Worm (Caenorhabditis elegans) whole organism, L4 larva: ENCODE measurements around the gene Y44A6D.6.

Experiments used
- F10B5.3 ChIP-seq: sonication (generic microtip); optimal IDR thresholded peaks from 2 replicates; lab custom pipeline; 2016; ENCODE audit warnings: mild to moderate bottlenecking, missing genetic modification characterization, missing compliant biosample characterization
- F26F4.8 ChIP-seq: fragments of 200-800 bp; sonication (Bioruptor generic); conservative IDR thresholded peaks from 2 replicates; pipeline ENCODE4 v1.3.6; 2022; ENCODE audit warnings: missing genetic modification characterization, missing compliant biosample characterization
- F44E2.7 ChIP-seq: fragments of 200-800 bp; sonication (Bioruptor generic); IDR thresholded peaks from 2 replicates; pipeline ENCODE4 v2.1.2; 2022; ENCODE audit warnings: missing genetic modification characterization, missing compliant biosample characterization
- aha-1 ChIP-seq: fragments of 150-350 bp; peaks from one replicate; lab custom pipeline; 2014; ENCODE audit warnings: missing biosample characterization, missing genetic modification characterization
- arid-1 ChIP-seq: fragments of 200-800 bp; sonication (Bioruptor generic); conservative IDR thresholded peaks from 2 replicates; pipeline ENCODE4 v1.3.6; 2022; ENCODE audit warnings: missing genetic modification reagents, missing genetic modification characterization, missing compliant biosample characterization
- attf-4 ChIP-seq: sonication (generic microtip); optimal IDR thresholded peaks from 3 replicates; lab custom pipeline; 2017; ENCODE audit warnings: missing biosample characterization, missing genetic modification characterization
- ceh-28 ChIP-seq: fragments of 150-350 bp; optimal IDR thresholded peaks from 2 replicates; lab custom pipeline; 2014; ENCODE audit warnings: missing biosample characterization, missing genetic modification reagents, missing genetic modification characterization
- ceh-44 ChIP-seq: fragments of 200-800 bp; sonication (Bioruptor generic); IDR thresholded peaks from 2 replicates; pipeline ENCODE4 v1.3.6; 2022; ENCODE audit warnings: missing genetic modification reagents, missing genetic modification characterization, missing compliant biosample characterization
- ceh-82 ChIP-seq: sonication (generic microtip); optimal IDR thresholded peaks from 2 replicates; lab custom pipeline; 2017; ENCODE audit warnings: missing biosample characterization, missing genetic modification characterization
- ces-1 ChIP-seq: fragments of 150-350 bp; sonication (generic microtip); optimal IDR thresholded peaks from 4 replicates; lab custom pipeline; 2014; ENCODE audit warnings: missing biosample characterization, missing genetic modification reagents, missing genetic modification characterization
- cey-2 ChIP-seq: sonication (generic microtip); optimal IDR thresholded peaks from 3 replicates; lab custom pipeline; 2017; ENCODE audit warnings: missing genetic modification characterization, mild to moderate bottlenecking, missing compliant biosample characterization, antibody characterized with exemption, borderline replicate concordance; ENCODE audit not compliant: insufficient read depth
- daf-12 ChIP-seq: fragments of 150-350 bp; optimal IDR thresholded peaks from 2 replicates; lab custom pipeline; 2014; ENCODE audit warnings: missing biosample characterization, missing genetic modification reagents, missing genetic modification characterization
- daf-16 ChIP-seq, 3 experiments: sonication (generic microtip); optimal IDR thresholded peaks; 2 replicates each; lab custom pipeline; 2016 to 2017; ENCODE audit warnings: missing genetic modification characterization in 3 of 3, missing genetic modification reagents in 3 of 3, mild to moderate bottlenecking in 2 of 3, missing compliant biosample characterization in 2 of 3, missing biosample characterization in 1 of 3, moderate library complexity in 1 of 3
- daf-19 ChIP-seq: fragments of 200-800 bp; sonication (Bioruptor generic); conservative IDR thresholded peaks from 2 replicates; pipeline ENCODE4 v1.3.6; 2022; ENCODE audit warnings: missing genetic modification characterization, missing compliant biosample characterization
- dmd-6 ChIP-seq: fragments of 200-800 bp; sonication (Bioruptor generic); IDR thresholded peaks from 2 replicates; pipeline ENCODE4 v1.3.6; 2022; ENCODE audit warnings: missing genetic modification reagents, missing genetic modification characterization, missing compliant biosample characterization
- egl-27 ChIP-seq: sonication (generic microtip); optimal IDR thresholded peaks from 3 replicates; lab custom pipeline; 2017; ENCODE audit warnings: missing biosample characterization, missing genetic modification reagents, missing genetic modification characterization
- fos-1 ChIP-seq: fragments of 150-350 bp; optimal IDR thresholded peaks from 2 replicates; lab custom pipeline; 2014; ENCODE audit warnings: missing biosample characterization, missing genetic modification characterization
- gei-8 ChIP-seq: fragments of 200-800 bp; sonication (Bioruptor generic); optimal IDR thresholded peaks from 2 replicates; lab custom pipeline; 2018; ENCODE audit warnings: mild to moderate bottlenecking, missing genetic modification characterization, missing compliant biosample characterization
- hif-1 ChIP-seq, 2 experiments: sonication (generic microtip); optimal IDR thresholded peaks; 2 replicates each; lab custom pipeline; 2016 to 2017; ENCODE audit warnings: missing compliant biosample characterization in 2 of 2, missing genetic modification characterization in 2 of 2, missing genetic modification reagents in 2 of 2, missing genotype in 2 of 2, mild to moderate bottlenecking in 1 of 2
- hlh-11 ChIP-seq: fragments of 200-800 bp; sonication (Bioruptor generic); optimal IDR thresholded peaks from 2 replicates; lab custom pipeline; 2018; ENCODE audit warnings: mild to moderate bottlenecking, missing genetic modification characterization, missing compliant biosample characterization
- hlh-30 ChIP-seq: sonication (generic microtip); optimal IDR thresholded peaks from 2 replicates; lab custom pipeline; 2017; ENCODE audit warnings: antibody characterized with exemption, mild to moderate bottlenecking, missing genetic modification characterization, missing compliant biosample characterization; ENCODE audit not compliant: insufficient read depth
- lin-1 ChIP-seq: fragments of 200-800 bp; sonication (Bioruptor generic); IDR thresholded peaks from 2 replicates; pipeline ENCODE4 v1.3.6; 2022; ENCODE audit warnings: missing genetic modification reagents, missing genetic modification characterization, missing compliant biosample characterization
- lin-38 ChIP-seq: fragments of 200-800 bp; sonication (Bioruptor generic); IDR thresholded peaks from 2 replicates; pipeline ENCODE4 v1.3.6; 2022; ENCODE audit warnings: missing genetic modification reagents, missing genetic modification characterization, missing compliant biosample characterization
- lir-3 ChIP-seq: sonication (generic microtip); optimal IDR thresholded peaks from 2 replicates; lab custom pipeline; 2016; ENCODE audit warnings: mild to moderate bottlenecking, missing genetic modification characterization, missing compliant biosample characterization
- lsy-2 ChIP-seq, 2 experiments: fragments of 150-350 bp in 1 of 2; sonication (generic microtip) in 1 of 2; optimal IDR thresholded peaks; 2 replicates each; lab custom pipeline; 2014 to 2017; ENCODE audit warnings: missing biosample characterization in 2 of 2, missing genetic modification characterization in 2 of 2
- madf-9 ChIP-seq: fragments of 200-800 bp; sonication (Bioruptor generic); conservative IDR thresholded peaks from 2 replicates; pipeline ENCODE4 v1.3.6; 2022; ENCODE audit warnings: missing genetic modification reagents, missing genetic modification characterization, missing compliant biosample characterization
- mdl-1 ChIP-seq, 2 experiments: fragments of 150-350 bp in 1 of 2; sonication (generic microtip) in 1 of 2; optimal IDR thresholded peaks; 2 replicates each; lab custom pipeline; 2014 to 2017; ENCODE audit warnings: missing biosample characterization in 2 of 2, missing genetic modification characterization in 2 of 2
- mdt-29 ChIP-seq: fragments of 200-800 bp; sonication (Bioruptor generic); IDR thresholded peaks from 2 replicates; pipeline ENCODE4 v1.3.6; 2022; ENCODE audit warnings: missing genetic modification reagents, missing genetic modification characterization, missing compliant biosample characterization
- mep-1 ChIP-seq: fragments of 150-350 bp; sonication (generic microtip); optimal IDR thresholded peaks from 3 replicates; lab custom pipeline; 2014; ENCODE audit warnings: missing biosample characterization, missing genetic modification characterization
- mes-2 ChIP-seq: sonication (generic microtip); optimal IDR thresholded peaks from 2 replicates; lab custom pipeline; 2016; ENCODE audit warnings: missing genotype, mild to moderate bottlenecking, missing genetic modification characterization, missing compliant biosample characterization; ENCODE audit not compliant: poor library complexity, severe bottlenecking
- mxl-2 ChIP-seq: fragments of 200-800 bp; sonication (Bioruptor generic); conservative IDR thresholded peaks from 2 replicates; pipeline ENCODE4 v1.3.6; 2022; ENCODE audit warnings: missing genetic modification reagents, missing genetic modification characterization, missing compliant biosample characterization
- nhr-102 ChIP-seq: sonication (generic microtip); optimal IDR thresholded peaks from 2 replicates; lab custom pipeline; 2016; ENCODE audit warnings: mild to moderate bottlenecking, missing genetic modification characterization, moderate library complexity, missing compliant biosample characterization
- nhr-11 ChIP-seq: fragments of 150-350 bp; optimal IDR thresholded peaks from 2 replicates; lab custom pipeline; 2014; ENCODE audit warnings: missing biosample characterization, missing genetic modification characterization
- nhr-6 ChIP-seq: fragments of 150-350 bp; optimal IDR thresholded peaks from 2 replicates; lab custom pipeline; 2014; ENCODE audit warnings: missing biosample characterization, missing genetic modification characterization
- nhr-77 ChIP-seq: fragments of 150-350 bp; optimal IDR thresholded peaks from 2 replicates; lab custom pipeline; 2014; ENCODE audit warnings: missing biosample characterization, missing genetic modification characterization
- pha-4 ChIP-seq, 2 experiments: fragments of 150-350 bp in 1 of 2; fragments of 200-800 bp in 1 of 2; sonication (Bioruptor generic) in 1 of 2; IDR thresholded peaks in 1 of 2; optimal IDR thresholded peaks in 1 of 2; 2 replicates each; pipeline versions ENCODE4 v1.3.6 to Lab custom; 2014 to 2022; ENCODE audit warnings: missing genetic modification characterization in 2 of 2, missing genetic modification reagents in 2 of 2, missing biosample characterization in 1 of 2, missing compliant biosample characterization in 1 of 2
- rbr-2 ChIP-seq: sonication (generic microtip); optimal IDR thresholded peaks from 2 replicates; lab custom pipeline; 2016; ENCODE audit warnings: missing genotype, missing genetic modification characterization, missing compliant biosample characterization
- snpc-4 ChIP-seq: fragments of 150-350 bp; optimal IDR thresholded peaks from 2 replicates; lab custom pipeline; 2014; ENCODE audit warnings: missing biosample characterization, missing genetic modification characterization
- unc-130 ChIP-seq: sonication (generic microtip); optimal IDR thresholded peaks from 2 replicates; lab custom pipeline; 2016; ENCODE audit warnings: missing genetic modification reagents, missing genetic modification characterization, missing compliant biosample characterization
- vab-7 ChIP-seq: fragments of 200-800 bp; sonication (Bioruptor generic); IDR thresholded peaks from 2 replicates; pipeline ENCODE4 v1.3.6; 2022; ENCODE audit warnings: missing genetic modification reagents, missing genetic modification characterization, missing compliant biosample characterization
- zag-1 ChIP-seq: fragments of 150-350 bp; optimal IDR thresholded peaks from 2 replicates; lab custom pipeline; 2014; ENCODE audit warnings: missing biosample characterization, missing genetic modification characterization
- zfp-3 ChIP-seq: fragments of 200-800 bp; sonication (Bioruptor generic); conservative IDR thresholded peaks from 2 replicates; pipeline ENCODE4 v1.3.6; 2022; ENCODE audit warnings: missing genetic modification reagents, missing genetic modification characterization, missing compliant biosample characterization
- ztf-7 ChIP-seq: fragments of 150-350 bp; optimal IDR thresholded peaks from 2 replicates; lab custom pipeline; 2014; ENCODE audit warnings: missing biosample characterization, missing genetic modification characterization

Y44A6D.6 gene

ce11 chrV:20832554-20832963 lies 25.4 kb downstream of the Y44A6D.6 start:
- TF ChIP-seq ceh-44 (no peak), pha-4 (GFP tag; IDR thresholded peaks at IDR 0.05; lab: Robert Waterston, UW) (no peak), pha-4 (tag; optimal IDR thresholded peaks at IDR 0.05; lab: Kevin White, UChicago) (no peak), F10B5.3 (tag; lab: Kevin White, UChicago) (no peak), vab-7 (GFP tag; lab: Robert Waterston, UW) (0 out of 2 replicates have a peak, but pooled peaks have one; percentile 9), nhr-11 (tag; lab: Kevin White, UChicago) (no peak), attf-4 (tag; lab: Kevin White, UChicago) (no peak), ztf-7 (tag; lab: Kevin White, UChicago) (no peak), zag-1 (tag; lab: Kevin White, UChicago) (no peak), F44E2.7 (GFP tag; lab: Robert Waterston, UW) (no peak), ces-1 (no peak), ceh-82 (no peak), unc-130 (GFP tag; lab: Kevin White, UChicago) (no peak), rbr-2 (tag; lab: Kevin White, UChicago) (no peak), ceh-28 (tag; lab: Kevin White, UChicago) (no peak), cey-2 (tag; lab: Kevin White, UChicago) (no peak), hif-1 (tag; optimal IDR thresholded peaks at IDR 0.05; lab: Kevin White, UChicago) (peak in 1 of 2 experiments; percentile 64), dmd-6 (GFP tag; lab: Robert Waterston, UW) (no peak), lsy-2 (tag; optimal IDR thresholded peaks at IDR 0.05; lab: Kevin White, UChicago) (peak in 1 of 2 experiments; percentile 39), snpc-4 (tag; lab: Kevin White, UChicago) (no peak), mes-2 (tag; lab: Kevin White, UChicago) (peak; percentile 67), arid-1 (GFP tag; lab: Robert Waterston, UW) (no peak), mxl-2 (no peak), daf-12 (tag; lab: Kevin White, UChicago) (no peak), zfp-3 (GFP tag; lab: Robert Waterston, UW) (no peak), lin-38 (GFP tag; lab: Robert Waterston, UW) (peak; percentile 72), hlh-11 (no peak), lir-3 (tag; lab: Kevin White, UChicago) (no peak), nhr-77 (no peak), daf-19 (GFP tag; lab: Robert Waterston, UW) (no peak), mep-1 (peak; percentile 19), egl-27 (no peak), aha-1 (tag; lab: Kevin White, UChicago) (peak; percentile 64), nhr-102 (tag; lab: Kevin White, UChicago) (no peak), fos-1 (tag; lab: Kevin White, UChicago) (no peak)
- TF ChIP-seq, all 104 proteins: peak for 7

- TF ChIP-seq snpc-4 (tag; lab: Kevin White, UChicago), result no peak
- peak in 1 of 2 experiments; percentile 23 for TF ChIP-seq lsy-2 (tag; optimal IDR thresholded peaks at IDR 0.05; lab: Kevin White, UChicago)
- no peak for TF ChIP-seq mdl-1 (tag; optimal IDR thresholded peaks at IDR 0.05; lab: Kevin White, UChicago)
- no peak for TF ChIP-seq gei-8
- no peak for TF ChIP-seq daf-16 (GFP tag; optimal IDR thresholded peaks at IDR 0.05; lab: Kevin White, UChicago)
- peak; percentile 0 for TF ChIP-seq daf-16 (tag; optimal IDR thresholded peaks at IDR 0.05; lab: Kevin White, UChicago)
- TF ChIP-seq lin-1 (GFP tag; lab: Robert Waterston, UW), result no peak
- no peak for TF ChIP-seq madf-9
- TF ChIP-seq mes-2 (tag; lab: Kevin White, UChicago), result peak; percentile 55
- peak; percentile 23 for TF ChIP-seq hlh-30 (tag; lab: Kevin White, UChicago)
- no peak for TF ChIP-seq F26F4.8 (GFP tag; lab: Robert Waterston, UW)
- peak; percentile 43 for TF ChIP-seq aha-1 (tag; lab: Kevin White, UChicago)
- peak; percentile 63 for TF ChIP-seq lin-38 (GFP tag; lab: Robert Waterston, UW)
- TF ChIP-seq mdt-29 (GFP tag; lab: Robert Waterston, UW), result no peak
- peak; percentile 3 for TF ChIP-seq nhr-6 (tag; lab: Kevin White, UChicago)
- peak; percentile 11 for TF ChIP-seq mep-1
- no peak for TF ChIP-seq ztf-7 (tag; lab: Kevin White, UChicago)
These were observed 30.6 kb downstream of the Y44A6D.6 start, which contains the start of gene mrps-12 for ce11 chrV:20837765-20838164. mrps-12 (plus strand) TSS chrV:20838080.
